Worm (Caenorhabditis elegans): ENCODE results near the gene C24H12.6.

ce11 chrII:401211-401610, 17.5 kb downstream of the C24H12.6 start:
- TF ChIP-seq elt-3 (tag; optimal IDR thresholded peaks at IDR 0.05), result no peak
- no peak for TF ChIP-seq ztf-11 (tag; optimal IDR thresholded peaks at IDR 0.05)

Measured in whole organism, L2 larva.